Fruit fly (Drosophila melanogaster) whole organism, embryonic: ENCODE results near the gene CG46303.

Experiments
- ATbp ChIP-seq: fragments of 200-800 bp; sonication (Bioruptor generic); optimal IDR thresholded peaks from 2 replicates; lab custom pipeline; 2017; ENCODE audit warnings: missing biosample characterization, mild to moderate bottlenecking, missing genetic modification characterization, missing genetic modification reagents
- CG10366 ChIP-seq: fragments of 200-800 bp; sonication (Bioruptor generic); IDR thresholded peaks from 2 replicates; pipeline ENCODE4 v1.3.6; 2022; ENCODE audit warnings: missing biosample characterization, missing genetic modification characterization
- CG11247 ChIP-seq: fragments of 200-800 bp; sonication (Bioruptor generic); IDR thresholded peaks from 2 replicates; pipeline ENCODE4 v1.3.6; 2022; ENCODE audit warnings: missing biosample characterization, missing genetic modification characterization
- CG14014 ChIP-seq: fragments of 200-800 bp; sonication (Bioruptor generic); IDR thresholded peaks from 2 replicates; pipeline ENCODE4 v1.3.6; 2022; ENCODE audit warnings: missing biosample characterization, missing genetic modification characterization
- CG14050 ChIP-seq: fragments of 200-800 bp; sonication (Bioruptor generic); IDR thresholded peaks from 3 replicates; pipeline ENCODE4 v1.3.6; 2022; ENCODE audit warnings: missing biosample characterization, missing genetic modification characterization
- CG14441 ChIP-seq: fragments of 200-800 bp; sonication (Bioruptor generic); IDR thresholded peaks from 2 replicates; pipeline ENCODE4 v1.3.6; 2022; ENCODE audit warnings: missing biosample characterization, missing genetic modification characterization
- CG15073 ChIP-seq: fragments of 200-800 bp; sonication (Bioruptor generic); optimal IDR thresholded peaks from 2 replicates; lab custom pipeline; 2016; ENCODE audit warnings: missing biosample characterization, missing genetic modification characterization
- CG1603 ChIP-seq: fragments of 200-800 bp; sonication (Bioruptor generic); optimal IDR thresholded peaks from 2 replicates; lab custom pipeline; 2019; ENCODE audit warnings: missing biosample characterization, mild to moderate bottlenecking, missing genetic modification characterization, moderate library complexity
- CG16779 ChIP-seq: fragments of 200-800 bp; sonication (Bioruptor generic); IDR thresholded peaks from 2 replicates; pipeline ENCODE4 v1.3.6; 2022; ENCODE audit warnings: missing biosample characterization, missing genetic modification characterization
- CG16863 ChIP-seq: fragments of 200-800 bp; sonication (Bioruptor generic); optimal IDR thresholded peaks from 3 replicates; lab custom pipeline; 2016; ENCODE audit warnings: missing biosample characterization, missing genetic modification characterization
- CG17912 ChIP-seq: fragments of 200-800 bp; sonication (Bioruptor generic); optimal IDR thresholded peaks from 2 replicates; lab custom pipeline; 2018; ENCODE audit warnings: missing biosample characterization, mild to moderate bottlenecking, missing genetic modification characterization
- CG31224 ChIP-seq: fragments of 200-800 bp; sonication (Bioruptor generic); IDR thresholded peaks from 2 replicates; pipeline ENCODE4 v1.3.6; 2022; ENCODE audit warnings: missing biosample characterization, missing genetic modification characterization
- CG3281 ChIP-seq: fragments of 200-800 bp; sonication (Bioruptor generic); optimal IDR thresholded peaks from 3 replicates; lab custom pipeline; 2017; ENCODE audit warnings: missing biosample characterization, mild to moderate bottlenecking, missing genetic modification characterization
- CG7987 ChIP-seq: fragments of 200-800 bp; sonication (Bioruptor generic); optimal IDR thresholded peaks from 2 replicates; lab custom pipeline; 2018; ENCODE audit warnings: missing biosample characterization, mild to moderate bottlenecking, missing genetic modification characterization, moderate library complexity
- CG8290 ChIP-seq, 3 experiments: fragments of 200-800 bp; sonication (Bioruptor generic); optimal IDR thresholded peaks; 2 replicates each; lab custom pipeline; 2016 to 2019; ENCODE audit warnings: missing biosample characterization in 3 of 3, missing genetic modification characterization in 3 of 3, mild to moderate bottlenecking in 2 of 3, moderate library complexity in 1 of 3
- CG8388 ChIP-seq: fragments of 200-800 bp; sonication (Bioruptor generic); optimal IDR thresholded peaks from 2 replicates; lab custom pipeline; 2019; ENCODE audit warnings: missing biosample characterization, mild to moderate bottlenecking, missing genetic modification characterization, moderate library complexity
- CTCF ChIP-seq: fragments of 200-800 bp; sonication (Bioruptor generic); optimal IDR thresholded peaks from 2 replicates; lab custom pipeline; 2017; ENCODE audit warnings: missing biosample characterization, mild to moderate bottlenecking, missing genetic modification characterization, moderate library complexity
- CrebB ChIP-seq: fragments of 200-800 bp; sonication (Bioruptor generic); optimal IDR thresholded peaks from 3 replicates; lab custom pipeline; 2018; ENCODE audit warnings: missing biosample characterization, mild to moderate bottlenecking, missing genetic modification characterization
- D19B ChIP-seq: fragments of 200-800 bp; sonication (Bioruptor generic); optimal IDR thresholded peaks from 2 replicates; lab custom pipeline; 2017; ENCODE audit warnings: missing biosample characterization, mild to moderate bottlenecking, missing genetic modification characterization
- GATAe ChIP-seq: fragments of 200-800 bp; sonication (Bioruptor generic); conservative IDR thresholded peaks from 2 replicates; pipeline ENCODE4 v1.3.6; 2022; ENCODE audit warnings: missing biosample characterization, missing genetic modification characterization
- H2.0 ChIP-seq: fragments of 200-800 bp; sonication (Bioruptor generic); IDR thresholded peaks from 2 replicates; pipeline ENCODE4 v1.3.6; 2022; ENCODE audit warnings: missing biosample characterization, missing genetic modification characterization
- Hmx ChIP-seq: fragments of 200-800 bp; sonication (Bioruptor generic); optimal IDR thresholded peaks from 2 replicates; lab custom pipeline; 2016; ENCODE audit warnings: missing biosample characterization, missing genetic modification characterization
- MBD-R2 ChIP-seq: fragments of 200-800 bp; sonication (Bioruptor generic); IDR thresholded peaks from 2 replicates; pipeline ENCODE4 v1.3.6; 2022; ENCODE audit warnings: missing biosample characterization, missing genetic modification characterization
- Max ChIP-seq: fragments of 200-800 bp; sonication (Bioruptor generic); optimal IDR thresholded peaks from 2 replicates; lab custom pipeline; 2016; ENCODE audit warnings: missing biosample characterization, mild to moderate bottlenecking, missing genetic modification characterization
- Stat92E ChIP-seq, 3 experiments: fragments of >200 bp in 2 of 3; fragments of 200-800 bp in 1 of 3; sonication (Bioruptor generic) in 1 of 3; optimal IDR thresholded peaks; 2 replicates each; lab custom pipeline; 2017 to 2019; ENCODE audit warnings: missing biosample characterization in 3 of 3, missing genetic modification characterization in 3 of 3, mild to moderate bottlenecking in 1 of 3, moderate library complexity in 1 of 3
- al ChIP-seq: fragments of 200-800 bp; sonication (Bioruptor generic); IDR thresholded peaks from 2 replicates; pipeline ENCODE4 v1.3.6; 2022; ENCODE audit warnings: missing biosample characterization, missing genetic modification characterization
- ash1 ChIP-seq: fragments of 200-800 bp; sonication (Bioruptor generic); optimal IDR thresholded peaks from 2 replicates; lab custom pipeline; 2018; ENCODE audit warnings: missing biosample characterization, mild to moderate bottlenecking, missing genetic modification characterization
- caup ChIP-seq: fragments of 200-800 bp; sonication (Bioruptor generic); optimal IDR thresholded peaks from 3 replicates; lab custom pipeline; 2017; ENCODE audit warnings: missing biosample characterization, mild to moderate bottlenecking, missing genetic modification characterization, moderate library complexity; ENCODE audit not compliant: severe bottlenecking
- danr ChIP-seq: fragments of 200-800 bp; sonication (Bioruptor generic); IDR thresholded peaks from 2 replicates; pipeline ENCODE4 v1.3.6; 2022; ENCODE audit warnings: missing biosample characterization, missing genetic modification characterization
- dmrt99B ChIP-seq: fragments of 200-800 bp; sonication (Bioruptor generic); optimal IDR thresholded peaks from 2 replicates; lab custom pipeline; 2018; ENCODE audit warnings: missing biosample characterization, mild to moderate bottlenecking, missing genetic modification characterization, moderate library complexity
- esg ChIP-seq: fragments of 200-800 bp; sonication (Bioruptor generic); conservative IDR thresholded peaks from 2 replicates; pipeline ENCODE4 v1.3.6; 2022; ENCODE audit warnings: missing biosample characterization, missing genetic modification characterization
- fd102C ChIP-seq: fragments of 200-800 bp; sonication (Bioruptor generic); optimal IDR thresholded peaks from 2 replicates; lab custom pipeline; 2018; ENCODE audit warnings: missing biosample characterization, mild to moderate bottlenecking, missing genetic modification characterization, moderate library complexity
- grn ChIP-seq: fragments of 200-800 bp; sonication (Bioruptor generic); optimal IDR thresholded peaks from 3 replicates; lab custom pipeline; 2017; ENCODE audit warnings: missing biosample characterization, missing genetic modification characterization
- lab ChIP-seq: fragments of 200-800 bp; sonication (Bioruptor generic); optimal IDR thresholded peaks from 3 replicates; lab custom pipeline; 2017; ENCODE audit warnings: missing biosample characterization, missing genetic modification characterization, mild to moderate bottlenecking, moderate library complexity, missing genetic modification reagents
- nerfin-2 ChIP-seq: fragments of 200-800 bp; sonication (Bioruptor generic); IDR thresholded peaks from 2 replicates; pipeline ENCODE4 v1.3.6; 2022; ENCODE audit warnings: missing biosample characterization, missing genetic modification characterization; ENCODE audit not compliant: partially characterized antibody
- org-1 ChIP-seq: fragments of 200-800 bp; sonication (Bioruptor generic); optimal IDR thresholded peaks from 2 replicates; lab custom pipeline; 2017; ENCODE audit warnings: missing biosample characterization, missing genetic modification characterization
- pan ChIP-seq, 4 experiments: fragments of >200 bp in 3 of 4; fragments of 200-800 bp in 1 of 4; sonication (Bioruptor generic) in 1 of 4; optimal IDR thresholded peaks in 3 of 4; IDR thresholded peaks in 1 of 4; 2 replicates each; pipeline versions ENCODE4 v1.3.6 to Lab custom; 2017 to 2022; ENCODE audit warnings: missing biosample characterization in 2 of 4, missing genetic modification characterization in 2 of 4, mixed read lengths in 1 of 4
- pho ChIP-seq: fragments of 200-800 bp; sonication (Bioruptor generic); optimal IDR thresholded peaks from 2 replicates; lab custom pipeline; 2016; ENCODE audit warnings: missing biosample characterization, missing genetic modification characterization
- sd ChIP-seq: fragments of 200-800 bp; sonication (Bioruptor generic); optimal IDR thresholded peaks from 3 replicates; lab custom pipeline; 2018; ENCODE audit warnings: missing biosample characterization, mild to moderate bottlenecking, missing genetic modification characterization, moderate library complexity
- sna ChIP-seq: fragments of 200-800 bp; sonication (Bioruptor generic); IDR thresholded peaks from 2 replicates; pipeline ENCODE4 v1.3.6; 2022; ENCODE audit warnings: missing biosample characterization, missing genetic modification characterization; ENCODE audit not compliant: partially characterized antibody
- sob ChIP-seq: fragments of 200-800 bp; sonication (Bioruptor generic); IDR thresholded peaks from 2 replicates; pipeline ENCODE4 v1.3.6; 2022; ENCODE audit warnings: missing biosample characterization, missing genetic modification characterization
- tll ChIP-seq, 2 experiments: fragments of 200-800 bp in 1 of 2; fragments of >200 bp in 1 of 2; sonication (Bioruptor generic) in 1 of 2; optimal IDR thresholded peaks; 2 replicates each; lab custom pipeline; 2017 to 2019; ENCODE audit warnings: missing biosample characterization in 2 of 2, missing genetic modification characterization in 2 of 2, mild to moderate bottlenecking in 1 of 2, moderate library complexity in 1 of 2
- toy ChIP-seq: fragments of 200-800 bp; sonication (Bioruptor generic); IDR thresholded peaks from 2 replicates; pipeline ENCODE4 v1.3.6; 2022; ENCODE audit warnings: missing biosample characterization, missing genetic modification characterization
- unpg ChIP-seq: fragments of 200-800 bp; sonication (Bioruptor generic); optimal IDR thresholded peaks from 3 replicates; lab custom pipeline; 2018; ENCODE audit warnings: missing biosample characterization, mild to moderate bottlenecking, missing genetic modification characterization, moderate library complexity
- wdn ChIP-seq: fragments of 200-800 bp; sonication (Bioruptor generic); IDR thresholded peaks from 2 replicates; pipeline ENCODE4 v1.3.6; 2022; ENCODE audit warnings: missing biosample characterization, missing genetic modification characterization
- wek ChIP-seq: fragments of 200-800 bp; sonication (Bioruptor generic); optimal IDR thresholded peaks from 3 replicates; lab custom pipeline; 2018; ENCODE audit warnings: missing biosample characterization, mild to moderate bottlenecking, missing genetic modification characterization, moderate library complexity

CG46303 gene

dm6 chr3R:5789025-5789953 lies 32.5 kb upstream of the CG46303 start, which contains the start of the genes Hat1 and Rpn5 (continued):
- TF ChIP-seq CG14014 (GFP tag; lab: Robert Waterston, UW) (peak; percentile 61; the same call in 1 of the 2 replicates), D19B (peak; percentile 60), Max (GFP tag; lab: Kevin White, UChicago) (peak; percentile 90), pho (GFP tag; lab: Kevin White, UChicago) (peak; percentile 95), wek (GFP tag; lab: Kevin White, UChicago) (no peak), Stat92E (GFP tag; optimal IDR thresholded peaks at IDR 0.05; lab: Kevin White, UChicago) (peak in 1 of 3 experiments; percentile 25), GATAe (GFP tag; lab: Robert Waterston, UW) (no peak), CG11247 (GFP tag; lab: Robert Waterston, UW) (peak; percentile 29; the same call in 1 of the 2 replicates), danr (peak; percentile 60; the same call in 1 of the 2 replicates), wdn (GFP tag; lab: Robert Waterston, UW) (no peak), CG10366 (peak; percentile 47), CG16779 (GFP tag; lab: Robert Waterston, UW) (peak; percentile 46; the same call in 1 of the 2 replicates), CG14441 (GFP tag; lab: Robert Waterston, UW) (peak; percentile 70; the same call in 1 of the 2 replicates), caup (GFP tag; lab: Kevin White, UChicago) (peak; percentile 78), CG16863 (peak; percentile 92), CrebB (tag; lab: Kevin White, UChicago) (peak; percentile 1), Hmx (GFP tag; lab: Kevin White, UChicago) (peak; percentile 83), lab (GFP tag; lab: Kevin White, UChicago) (peak; percentile 83), sob (peak; percentile 74), CG7987 (GFP tag; lab: Kevin White, UChicago) (peak; percentile 8), H2.0 (GFP tag; lab: Robert Waterston, UW) (peak; percentile 59), al (GFP tag; lab: Robert Waterston, UW) (peak; percentile 60; the same call in 1 of the 2 replicates), CG17912 (GFP tag; lab: Kevin White, UChicago) (no peak), toy (GFP tag; lab: Robert Waterston, UW) (peak; percentile 36; the same call in 1 of the 2 replicates), ash1 (GFP tag; lab: Kevin White, UChicago) (no peak), CG31224 (GFP tag; lab: Robert Waterston, UW) (peak; percentile 58), fd102C (no peak), CG15073 (GFP tag; lab: Kevin White, UChicago) (peak; percentile 32), ATbp (GFP tag; lab: Kevin White, UChicago) (peak; percentile 48), MBD-R2 (peak; percentile 85), esg (GFP tag; lab: Robert Waterston, UW) (peak; percentile 61), dmrt99B (tag; lab: Kevin White, UChicago) (no peak), org-1 (GFP tag; lab: Kevin White, UChicago) (peak; percentile 48), CG14050 (GFP tag; lab: Robert Waterston, UW) (no peak; the same call in 2 of the 3 replicates), CG1603 (tag; lab: Kevin White, UChicago) (peak; percentile 65), nerfin-2 (peak; percentile 68), CG8290 (GFP tag; optimal IDR thresholded peaks at IDR 0.05; lab: Kevin White, UChicago) (peak; percentile 87), CG8290 (tag; optimal IDR thresholded peaks at IDR 0.05; lab: Kevin White, UChicago) (peak; percentile 79 to 85), sna (peak; percentile 77), CG8388 (peak; percentile 73), tll (GFP tag; optimal IDR thresholded peaks at IDR 0.05; lab: Kevin White, UChicago) (peak; percentile 59 to 78), CTCF (peak; percentile 2), grn (peak; percentile 70), unpg (GFP tag; lab: Kevin White, UChicago) (peak; percentile 66), CG3281 (GFP tag; lab: Kevin White, UChicago) (peak; percentile 80), pan (optimal IDR thresholded peaks at IDR 0.05; lab: Kevin White, UChicago) (no peak), pan (GFP tag; optimal IDR thresholded peaks at IDR 0.05 in 1 of 2, IDR thresholded peaks at IDR 0.05 in 1 of 2) (peak in 1 of 2 experiments; percentile 31), sd (no peak)
